Fruit fly (Drosophila melanogaster): ENCODE measurements around the gene CG17803.

Gene CG17803

dm6 chr3R:17818803-17819202, 17.5 kb upstream of the CG17803 start (continued):
- TF ChIP-seq Sox102F (GFP tag; optimal IDR thresholded peaks at IDR 0.05) (peak; percentile 40), cyc (GFP tag; optimal IDR thresholded peaks at IDR 0.05) (no peak), Eip75B (GFP tag; optimal IDR thresholded peaks at IDR 0.05) (no peak), spab (GFP tag; optimal IDR thresholded peaks at IDR 0.05) (no peak), esn (GFP tag; optimal IDR thresholded peaks at IDR 0.05) (peak; percentile 46)

- no peak for TF ChIP-seq Eip75B (GFP tag; optimal IDR thresholded peaks at IDR 0.05)
- no peak for TF ChIP-seq Smox (GFP tag; optimal IDR thresholded peaks at IDR 0.05)
- no peak for TF ChIP-seq pdm3 (GFP tag; optimal IDR thresholded peaks at IDR 0.05)
- peak in 1 of 2 experiments; percentile 2 for TF ChIP-seq salr (GFP tag; optimal IDR thresholded peaks at IDR 0.05)
- TF ChIP-seq Ets21C (GFP tag; optimal IDR thresholded peaks at IDR 0.05): no peak
- TF ChIP-seq eg (GFP tag; IDR thresholded peaks at IDR 0.05): 0 out of 3 replicates have a peak, but pooled peaks have one; percentile 43
- peak; percentile 33 for TF ChIP-seq Eip78C (GFP tag)
- no peak for TF ChIP-seq CG4318 (GFP tag; optimal IDR thresholded peaks at IDR 0.05)
- TF ChIP-seq CG32006 (GFP tag; optimal IDR thresholded peaks at IDR 0.05): peak; percentile 46
- peak; percentile 15 for TF ChIP-seq CG10631 (GFP tag; optimal IDR thresholded peaks at IDR 0.05)
- TF ChIP-seq Lpt (GFP tag; optimal IDR thresholded peaks at IDR 0.05): peak; percentile 4
- no peak for TF ChIP-seq net (GFP tag; optimal IDR thresholded peaks at IDR 0.05)
- TF ChIP-seq Hr4 (GFP tag; optimal IDR thresholded peaks at IDR 0.05): peak; percentile 21
- peak; percentile 3 for TF ChIP-seq CG3919 (GFP tag; optimal IDR thresholded peaks at IDR 0.05)
Measured at dm6 chr3R:17814191-17814923, 13.0 kb upstream of the CG17803 start.

dm6 chr3R:17812477-17812876, 11.2 kb upstream of the CG17803 start:
- TF ChIP-seq CG31627 (GFP tag; optimal IDR thresholded peaks at IDR 0.05): no peak
- no peak for TF ChIP-seq CG10669 (GFP tag; optimal IDR thresholded peaks at IDR 0.05)
- TF ChIP-seq Blimp-1 (GFP tag; optimal IDR thresholded peaks at IDR 0.05): no peak
- no peak for TF ChIP-seq achi (GFP tag; optimal IDR thresholded peaks at IDR 0.05)
- TF ChIP-seq Lpt (GFP tag; optimal IDR thresholded peaks at IDR 0.05): no peak
- no peak for TF ChIP-seq CG11294 (GFP tag; IDR thresholded peaks at IDR 0.05)
- TF ChIP-seq spab (GFP tag; optimal IDR thresholded peaks at IDR 0.05): no peak
- no peak for TF ChIP-seq CG6854 (GFP tag; optimal IDR thresholded peaks at IDR 0.05)

- TF ChIP-seq lz (GFP tag; optimal IDR thresholded peaks at IDR 0.05) (no peak), esn (GFP tag; optimal IDR thresholded peaks at IDR 0.05) (no peak), Blimp-1 (GFP tag; optimal IDR thresholded peaks at IDR 0.05) (no peak), ss (GFP tag; optimal IDR thresholded peaks at IDR 0.05) (no peak), CG9139 (GFP tag; optimal IDR thresholded peaks at IDR 0.05) (no peak), Sox102F (GFP tag; optimal IDR thresholded peaks at IDR 0.05) (no peak), CG11762 (GFP tag; optimal IDR thresholded peaks at IDR 0.05; ENCODE audit: insufficient read depth) (no peak), cyc (GFP tag; optimal IDR thresholded peaks at IDR 0.05) (no peak), Sox14 (GFP tag; optimal IDR thresholded peaks at IDR 0.05) (no peak), CG6163 (GFP tag; IDR thresholded peaks at IDR 0.05) (no peak), CG11902 (GFP tag; optimal IDR thresholded peaks at IDR 0.05) (no peak), eg (GFP tag; IDR thresholded peaks at IDR 0.05) (no peak), CG10631 (GFP tag; optimal IDR thresholded peaks at IDR 0.05) (no peak), Eip93F (GFP tag; optimal IDR thresholded peaks at IDR 0.05) (no peak), CG7368 (GFP tag; optimal IDR thresholded peaks at IDR 0.05) (no peak), CG8632 (GFP tag; optimal IDR thresholded peaks at IDR 0.05) (no peak), CG6808 (GFP tag; optimal IDR thresholded peaks at IDR 0.05) (no peak), CG10669 (GFP tag; optimal IDR thresholded peaks at IDR 0.05) (no peak), Sox15 (GFP tag; optimal IDR thresholded peaks at IDR 0.05) (no peak)
Measured at dm6 chr3R:17811707-17812099, 10.4 kb upstream of the CG17803 start.

All from whole organism, prepupa.